Fruit fly (Drosophila melanogaster): ENCODE data around the gene CG17364.

DNA sequence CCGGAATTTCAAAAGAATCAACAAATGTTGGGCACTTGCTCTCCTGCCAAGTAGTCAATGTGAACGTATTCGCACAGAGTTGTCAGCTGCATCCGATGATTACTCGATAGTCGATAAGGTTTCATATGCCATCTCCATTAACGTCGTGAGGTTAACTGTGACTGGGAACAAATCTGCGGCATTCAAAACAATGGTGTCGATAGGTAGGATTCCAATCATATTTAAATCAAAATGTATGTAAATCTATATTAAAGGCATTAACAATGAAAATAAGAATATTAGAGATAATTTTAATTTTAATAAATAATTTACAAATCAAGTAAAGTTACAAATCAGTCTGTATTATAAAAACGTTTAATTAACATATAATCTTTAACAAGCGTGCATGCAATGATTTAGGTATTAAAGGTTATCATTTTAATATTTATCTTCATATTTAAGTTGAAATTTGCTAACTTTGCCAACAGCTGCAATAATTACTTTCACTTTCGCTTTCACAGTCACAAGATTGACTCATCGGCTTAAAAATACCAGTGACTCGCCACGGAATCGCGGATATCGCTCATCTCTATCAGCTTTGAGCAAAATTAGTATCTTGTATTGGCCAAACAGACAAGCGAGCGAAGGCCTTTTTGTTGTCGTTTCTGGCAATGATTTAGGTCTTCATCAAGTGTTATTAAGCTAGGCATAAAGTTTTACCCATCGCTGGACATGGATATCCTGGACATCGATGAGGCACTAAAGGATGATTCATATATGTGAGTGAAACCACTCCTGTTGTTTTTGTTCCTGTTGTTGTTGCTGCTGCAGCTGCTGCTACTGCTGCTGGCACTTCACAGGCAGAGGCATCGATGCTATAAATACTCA, 28.3 kb downstream of the CG17364 start, which contains the start of the genes Meics, Nxf3 and ssp2:
- TF ChIP-seq CG9948 (tag; optimal IDR thresholded peaks at IDR 0.05), result no peak
- TF ChIP-seq CG32121 (GFP tag; IDR thresholded peaks at IDR 0.05), result no peak
- no peak for TF ChIP-seq EcR (GFP tag; optimal IDR thresholded peaks at IDR 0.05)
- no peak for TF ChIP-seq rn (GFP tag; IDR thresholded peaks at IDR 0.05)
- TF ChIP-seq Pif1A (GFP tag; optimal IDR thresholded peaks at IDR 0.05), result no peak
- TF ChIP-seq Snoo (tag; optimal IDR thresholded peaks at IDR 0.05), result no peak
- TF ChIP-seq CG8301 (tag; optimal IDR thresholded peaks at IDR 0.05), result no peak
- no peak for TF ChIP-seq CG34367 (tag; optimal IDR thresholded peaks at IDR 0.05)
- TF ChIP-seq Pif1B (GFP tag; optimal IDR thresholded peaks at IDR 0.05), result no peak
- no peak for TF ChIP-seq CG10348 (GFP tag; IDR thresholded peaks at IDR 0.05)
- no peak for TF ChIP-seq fd96Ca (GFP tag; IDR thresholded peaks at IDR 0.05)
